Fruit fly (Drosophila melanogaster) whole organism, embryonic: Measurements from ENCODE around the gene CG16790.

ENCODE experiments used
- Atf-2 ChIP-seq: fragments of 200-800 bp; sonication (Bioruptor generic); optimal IDR thresholded peaks from 2 replicates; lab custom pipeline; 2016; ENCODE audit warnings: missing biosample characterization, missing genetic modification characterization
- Atf6 ChIP-seq: fragments of 200-800 bp; sonication (Bioruptor generic); IDR thresholded peaks from 2 replicates; pipeline ENCODE4 v1.3.6; 2022; ENCODE audit warnings: missing biosample characterization, missing genetic modification characterization
- Bdp1 ChIP-seq: fragments of 200-800 bp; sonication (Bioruptor generic); optimal IDR thresholded peaks from 3 replicates; lab custom pipeline; 2016; ENCODE audit warnings: missing biosample characterization, missing genetic modification characterization
- CG10267 ChIP-seq: fragments of 200-800 bp; sonication (Bioruptor generic); optimal IDR thresholded peaks from 2 replicates; lab custom pipeline; 2018; ENCODE audit warnings: missing biosample characterization, mild to moderate bottlenecking, missing genetic modification characterization, moderate library complexity
- CG10959 ChIP-seq: fragments of 200-800 bp; sonication (Bioruptor generic); IDR thresholded peaks from 2 replicates; pipeline ENCODE4 v1.3.6; 2022; ENCODE audit warnings: missing biosample characterization, missing genetic modification characterization
- CG11695 ChIP-seq: fragments of 200-800 bp; sonication (Bioruptor generic); IDR thresholded peaks from 3 replicates; pipeline ENCODE4 v1.3.6; 2022; ENCODE audit warnings: missing biosample characterization, missing genetic modification characterization
- CG12236 ChIP-seq: fragments of 200-800 bp; sonication (Bioruptor generic); optimal IDR thresholded peaks from 2 replicates; lab custom pipeline; 2016; ENCODE audit warnings: missing biosample characterization, missing genetic modification characterization
- CG15011 ChIP-seq: fragments of 200-800 bp; sonication (Bioruptor generic); optimal IDR thresholded peaks from 3 replicates; lab custom pipeline; 2018; ENCODE audit warnings: missing biosample characterization, mild to moderate bottlenecking, missing genetic modification characterization
- CG15073 ChIP-seq: fragments of 200-800 bp; sonication (Bioruptor generic); optimal IDR thresholded peaks from 2 replicates; lab custom pipeline; 2016; ENCODE audit warnings: missing biosample characterization, missing genetic modification characterization
- CG1603 ChIP-seq: fragments of 200-800 bp; sonication (Bioruptor generic); optimal IDR thresholded peaks from 2 replicates; lab custom pipeline; 2019; ENCODE audit warnings: missing biosample characterization, mild to moderate bottlenecking, missing genetic modification characterization, moderate library complexity
- CG17802 ChIP-seq: fragments of 200-800 bp; sonication (Bioruptor generic); optimal IDR thresholded peaks from 2 replicates; lab custom pipeline; 2018; ENCODE audit warnings: missing biosample characterization, mild to moderate bottlenecking, missing genetic modification characterization, moderate library complexity
- CG18011 ChIP-seq: fragments of 200-800 bp; sonication (Bioruptor generic); optimal IDR thresholded peaks from 2 replicates; lab custom pipeline; 2017; ENCODE audit warnings: missing biosample characterization, missing genetic modification characterization, mild to moderate bottlenecking, moderate library complexity, missing genotype
- CG18619 ChIP-seq: fragments of 200-800 bp; sonication (Bioruptor generic); optimal IDR thresholded peaks from 3 replicates; lab custom pipeline; 2017; ENCODE audit warnings: missing biosample characterization, mild to moderate bottlenecking, missing genetic modification characterization
- CG2678 ChIP-seq: fragments of 200-800 bp; sonication (Bioruptor generic); optimal IDR thresholded peaks from 3 replicates; lab custom pipeline; 2019; ENCODE audit warnings: missing biosample characterization, mild to moderate bottlenecking, missing genetic modification characterization, moderate library complexity
- CG30020 ChIP-seq: fragments of 200-800 bp; optimal IDR thresholded peaks from 2 replicates; lab custom pipeline; 2019; ENCODE audit warnings: missing biosample characterization, mild to moderate bottlenecking, missing genetic modification characterization, moderate library complexity
- CG3726 ChIP-seq: fragments of 200-800 bp; sonication (Bioruptor generic); IDR thresholded peaks from 3 replicates; pipeline ENCODE4, ENCODE4 v1.3.6; 2022; ENCODE audit warnings: missing biosample characterization, missing genetic modification characterization
- CG3838 ChIP-seq: fragments of 200-800 bp; sonication (Bioruptor generic); optimal IDR thresholded peaks from 3 replicates; lab custom pipeline; 2016; ENCODE audit warnings: missing biosample characterization, missing genetic modification characterization
- CG3995 ChIP-seq: fragments of 200-800 bp; sonication (Bioruptor generic); optimal IDR thresholded peaks from 3 replicates; lab custom pipeline; 2016; ENCODE audit warnings: missing biosample characterization, missing genetic modification characterization
- CG7271 ChIP-seq: fragments of 200-800 bp; sonication (Bioruptor generic); optimal IDR thresholded peaks from 2 replicates; lab custom pipeline; 2018; ENCODE audit warnings: missing biosample characterization, mild to moderate bottlenecking, missing genetic modification characterization, moderate library complexity
- CG7963 ChIP-seq: fragments of 200-800 bp; sonication (Bioruptor generic); IDR thresholded peaks from 3 replicates; pipeline ENCODE4 v1.3.6; 2022; ENCODE audit warnings: missing biosample characterization, missing genetic modification characterization; ENCODE audit not compliant: partially characterized antibody
- CG8478 ChIP-seq: fragments of >200 bp; optimal IDR thresholded peaks from 2 replicates; lab custom pipeline; 2018
- CG8924 ChIP-seq: fragments of 200-800 bp; optimal IDR thresholded peaks from 3 replicates; lab custom pipeline; 2019; ENCODE audit warnings: missing biosample characterization, mild to moderate bottlenecking, missing genetic modification characterization, moderate library complexity
- CG9437 ChIP-seq: fragments of 200-800 bp; sonication (Bioruptor generic); optimal IDR thresholded peaks from 2 replicates; lab custom pipeline; 2018; ENCODE audit warnings: missing biosample characterization, mild to moderate bottlenecking, missing genetic modification characterization
- CHES-1-like ChIP-seq: fragments of 200-800 bp; sonication (Bioruptor generic); optimal IDR thresholded peaks from 2 replicates; lab custom pipeline; 2016; ENCODE audit warnings: missing biosample characterization, missing genetic modification characterization
- Dll ChIP-seq: fragments of 200-800 bp; sonication (Bioruptor generic); IDR thresholded peaks from 4 replicates; pipeline ENCODE4 v1.3.6; 2022; ENCODE audit warnings: missing biosample characterization, missing genetic modification characterization; ENCODE audit not compliant: partially characterized antibody
- Doc2 ChIP-seq: fragments of 200-800 bp; sonication (Bioruptor generic); IDR thresholded peaks from 2 replicates; pipeline ENCODE4 v1.3.6; 2022; ENCODE audit warnings: missing biosample characterization, missing genetic modification characterization
- E2f1 ChIP-seq: fragments of 200-800 bp; sonication (Bioruptor generic); IDR thresholded peaks from 2 replicates; pipeline ENCODE4 v1.3.6; 2022; ENCODE audit warnings: missing biosample characterization, missing genetic modification characterization
- HLH54F ChIP-seq: fragments of 200-800 bp; sonication (Bioruptor generic); optimal IDR thresholded peaks from 3 replicates; lab custom pipeline; 2016; ENCODE audit warnings: missing biosample characterization, missing genetic modification characterization
- Kr ChIP-seq: fragments of 200-800 bp; sonication (Bioruptor generic); optimal IDR thresholded peaks from 2 replicates; lab custom pipeline; 2017; ENCODE audit warnings: missing biosample characterization, mild to moderate bottlenecking, missing genetic modification characterization
- Lim3 ChIP-seq: fragments of 200-800 bp; sonication (Bioruptor generic); IDR thresholded peaks from 2 replicates; pipeline ENCODE4 v1.3.6; 2022; ENCODE audit warnings: missing biosample characterization, missing genetic modification characterization
- Nf-YC ChIP-seq: fragments of 200-800 bp; optimal IDR thresholded peaks from 3 replicates; lab custom pipeline; 2019; ENCODE audit warnings: missing biosample characterization, mild to moderate bottlenecking, missing genetic modification characterization, moderate library complexity
- Ravus ChIP-seq: fragments of 200-800 bp; sonication (Bioruptor generic); IDR thresholded peaks from 2 replicates; pipeline ENCODE4 v1.3.6; 2022; ENCODE audit warnings: missing biosample characterization, missing genetic modification characterization
- Side ChIP-seq: fragments of 200-800 bp; sonication (Bioruptor generic); optimal IDR thresholded peaks from 2 replicates; lab custom pipeline; 2016; ENCODE audit warnings: missing biosample characterization, missing genetic modification characterization
- Ssrp ChIP-seq: fragments of 200-800 bp; sonication (Bioruptor generic); optimal IDR thresholded peaks from 2 replicates; lab custom pipeline; 2018; ENCODE audit warnings: missing biosample characterization, mild to moderate bottlenecking, missing genetic modification characterization, moderate library complexity
- Stat92E ChIP-seq, 3 experiments: fragments of >200 bp in 2 of 3; fragments of 200-800 bp in 1 of 3; sonication (Bioruptor generic) in 1 of 3; optimal IDR thresholded peaks; 2 replicates each; lab custom pipeline; 2017 to 2019; ENCODE audit warnings: missing biosample characterization in 3 of 3, missing genetic modification characterization in 3 of 3, mild to moderate bottlenecking in 1 of 3, moderate library complexity in 1 of 3
- YL-1 ChIP-seq: fragments of 200-800 bp; sonication (Bioruptor generic); optimal IDR thresholded peaks from 3 replicates; lab custom pipeline; 2017; ENCODE audit warnings: missing biosample characterization, mild to moderate bottlenecking, missing genetic modification characterization
- al ChIP-seq: fragments of 200-800 bp; sonication (Bioruptor generic); IDR thresholded peaks from 2 replicates; pipeline ENCODE4 v1.3.6; 2022; ENCODE audit warnings: missing biosample characterization, missing genetic modification characterization
- dmrt11E ChIP-seq: fragments of 200-800 bp; sonication (Bioruptor generic); optimal IDR thresholded peaks from 3 replicates; lab custom pipeline; 2018; ENCODE audit warnings: missing biosample characterization, mild to moderate bottlenecking, missing genetic modification characterization, moderate library complexity
- gfzf ChIP-seq: fragments of 200-800 bp; sonication (Bioruptor generic); optimal IDR thresholded peaks from 2 replicates; lab custom pipeline; 2016; ENCODE audit warnings: missing biosample characterization, mild to moderate bottlenecking, missing genetic modification characterization, moderate library complexity
- hth ChIP-seq: fragments of >200 bp; optimal IDR thresholded peaks from 2 replicates; lab custom pipeline; 2017; ENCODE audit warnings: inconsistent platforms
- insv ChIP-seq, 2 experiments: fragments of 200-800 bp; sonication (Bioruptor generic); optimal IDR thresholded peaks; 3 replicates each; lab custom pipeline; 2016 to 2018; ENCODE audit warnings: missing biosample characterization in 2 of 2, missing genetic modification characterization in 2 of 2
- jigr1 ChIP-seq: fragments of 200-800 bp; sonication (Bioruptor generic); IDR thresholded peaks from 3 replicates; pipeline ENCODE4 v1.3.6; 2022; ENCODE audit warnings: missing biosample characterization, missing genetic modification characterization
- jumu ChIP-seq: fragments of 200-800 bp; sonication (Bioruptor generic); optimal IDR thresholded peaks from 3 replicates; lab custom pipeline; 2016; ENCODE audit warnings: missing biosample characterization, missing genetic modification characterization
- lola ChIP-seq, 3 experiments: fragments of >200 bp in 2 of 3; fragments of 200-800 bp in 1 of 3; sonication (Bioruptor generic) in 1 of 3; optimal IDR thresholded peaks; 2 replicates each; lab custom pipeline; 2017 to 2019; ENCODE audit warnings: missing biosample characterization in 3 of 3, missing genetic modification characterization in 3 of 3, mild to moderate bottlenecking in 1 of 3, moderate library complexity in 1 of 3
- pho ChIP-seq: fragments of 200-800 bp; sonication (Bioruptor generic); optimal IDR thresholded peaks from 2 replicates; lab custom pipeline; 2016; ENCODE audit warnings: missing biosample characterization, missing genetic modification characterization
- prd ChIP-seq, 3 experiments: fragments of >200 bp in 2 of 3; fragments of 200-800 bp in 1 of 3; sonication (Bioruptor generic) in 1 of 3; optimal IDR thresholded peaks in 2 of 3; IDR thresholded peaks in 1 of 3; 2 replicates in 2 of 3; 3 replicates in 1 of 3; pipeline versions ENCODE4 v1.3.6 to Lab custom; 2017 to 2022; ENCODE audit warnings: missing biosample characterization in 1 of 3, missing genetic modification characterization in 1 of 3
- pros ChIP-seq: fragments of 200-800 bp; sonication (Bioruptor generic); optimal IDR thresholded peaks from 3 replicates; lab custom pipeline; 2019; ENCODE audit warnings: missing biosample characterization, mild to moderate bottlenecking, missing genetic modification characterization, moderate library complexity
- tna ChIP-seq: fragments of 200-800 bp; sonication (Bioruptor generic); IDR thresholded peaks from 2 replicates; pipeline ENCODE4 v1.3.6; 2022; ENCODE audit warnings: missing biosample characterization, missing genetic modification characterization; ENCODE audit not compliant: partially characterized antibody
- trem ChIP-seq: fragments of 200-800 bp; optimal IDR thresholded peaks from 3 replicates; lab custom pipeline; 2019; ENCODE audit warnings: missing biosample characterization, mild to moderate bottlenecking, missing genetic modification characterization, moderate library complexity

Gene CG16790

dm6 chr3R:9559413-9560014, 10.5 kb downstream of the CG16790 start, which contains the start of the genes AP-1mu and MBD-like (continued):
- TF ChIP-seq Kr (no peak), CG18619 (peak; percentile 66), CG7271 (tag; lab: Kevin White, UChicago) (no peak), gfzf (GFP tag; lab: Kevin White, UChicago) (peak; percentile 89), CG10267 (tag; lab: Kevin White, UChicago) (peak; percentile 97), Dll (GFP tag; lab: Robert Waterston, UW) (peak; percentile 61; the same call in 1 of the 4 replicates), Doc2 (GFP tag; lab: Robert Waterston, UW) (no peak), lola (GFP tag; optimal IDR thresholded peaks at IDR 0.05; lab: Kevin White, UChicago) (peak in 1 of 3 experiments; percentile 62), jigr1 (GFP tag; lab: Robert Waterston, UW) (no peak), E2f1 (peak; percentile 51), pho (peak; percentile 68), Stat92E (GFP tag; optimal IDR thresholded peaks at IDR 0.05; lab: Kevin White, UChicago) (no peak), CG3838 (GFP tag; lab: Kevin White, UChicago) (no peak), CG15011 (GFP tag; lab: Kevin White, UChicago) (no peak), al (peak; percentile 55), CG9437 (GFP tag; lab: Kevin White, UChicago) (peak; percentile 62), dmrt11E (tag; lab: Kevin White, UChicago) (peak; percentile 55), Bdp1 (GFP tag; lab: Kevin White, UChicago) (peak; percentile 64), pros (GFP tag; lab: Kevin White, UChicago) (no peak), CG3726 (no peak), CG11695 (GFP tag; lab: Robert Waterston, UW) (no peak), Atf-2 (peak; percentile 28), CG30020 (tag; lab: Kevin White, UChicago) (peak; percentile 59), CG2678 (tag; lab: Kevin White, UChicago) (peak; percentile 64), prd (optimal IDR thresholded peaks at IDR 0.05; lab: Kevin White, UChicago) (no peak), prd (GFP tag; IDR thresholded peaks at IDR 0.05; lab: Robert Waterston, UW) (peak; percentile 77), Nf-YC (tag; lab: Kevin White, UChicago) (peak; percentile 62), CG3995 (GFP tag; lab: Kevin White, UChicago) (peak; percentile 51), YL-1 (GFP tag; lab: Kevin White, UChicago) (peak; percentile 83), CG8924 (tag; lab: Kevin White, UChicago) (peak; percentile 63), insv (GFP tag; optimal IDR thresholded peaks at IDR 0.05; lab: Kevin White, UChicago) (peak; percentile 68 to 97), trem (tag; lab: Kevin White, UChicago) (peak; percentile 80), jumu (peak; percentile 69), Ssrp (tag; lab: Kevin White, UChicago) (peak; percentile 54), CG17802 (tag; lab: Kevin White, UChicago) (peak; percentile 17), Ravus (no peak), Lim3 (GFP tag; lab: Robert Waterston, UW) (no peak), CG15073 (GFP tag; lab: Kevin White, UChicago) (no peak), CG8478 (no peak), HLH54F (peak; percentile 80), hth (lab: Kevin White, UChicago) (no peak), Atf6 (GFP tag; lab: Robert Waterston, UW) (peak; percentile 67), CHES-1-like (peak; percentile 70), tna (GFP tag; lab: Robert Waterston, UW) (no peak), CG18011 (GFP tag; lab: Kevin White, UChicago) (no peak), Side (GFP tag; lab: Kevin White, UChicago) (peak; percentile 39), CG1603 (tag; lab: Kevin White, UChicago) (peak; percentile 59), CG12236 (GFP tag; lab: Kevin White, UChicago) (peak; percentile 30), CG7963 (GFP tag; lab: Robert Waterston, UW) (no peak), CG10959 (GFP tag; lab: Robert Waterston, UW) (no peak)
